Fruit fly (Drosophila melanogaster) whole organism, pupa: ENCODE measurements around the gene CG42269.

Experiments used
- CG10348 ChIP-seq: fragments of 200-800 bp; sonication (Bioruptor generic); IDR thresholded peaks from 2 replicates; pipeline ENCODE4 v1.3.6; 2022; ENCODE audit warnings: missing biosample characterization, missing genetic modification characterization
- CG12605 ChIP-seq: fragments of 200-800 bp; sonication (Bioruptor generic); IDR thresholded peaks from 2 replicates; pipeline ENCODE4 v1.3.6; 2022; ENCODE audit warnings: missing biosample characterization, missing genetic modification characterization
- CG13204 ChIP-seq: fragments of 200-800 bp; sonication (Bioruptor generic); optimal IDR thresholded peaks from 2 replicates; lab custom pipeline; 2018; ENCODE audit warnings: missing biosample characterization, mild to moderate bottlenecking, missing genetic modification characterization, moderate library complexity
- CG14655 ChIP-seq: fragments of 200-800 bp; sonication (Bioruptor generic); optimal IDR thresholded peaks from 3 replicates; lab custom pipeline; 2017; ENCODE audit warnings: mild to moderate bottlenecking, missing biosample characterization, missing genetic modification reagents, missing genetic modification characterization
- CG15710 ChIP-seq: fragments of 200-800 bp; sonication (Bioruptor generic); optimal IDR thresholded peaks from 2 replicates; lab custom pipeline; 2018; ENCODE audit warnings: missing biosample characterization, mild to moderate bottlenecking, missing genetic modification characterization, moderate library complexity
- CG17806 ChIP-seq: fragments of 200-800 bp; sonication (Bioruptor generic); optimal IDR thresholded peaks from 2 replicates; lab custom pipeline; 2018; ENCODE audit warnings: missing biosample characterization, mild to moderate bottlenecking, missing genetic modification characterization, moderate library complexity
- CG32121 ChIP-seq: fragments of 200-800 bp; sonication (Bioruptor generic); IDR thresholded peaks from 2 replicates; pipeline ENCODE4 v1.3.6; 2022; ENCODE audit warnings: missing biosample characterization, missing genetic modification characterization
- CG34367 ChIP-seq: fragments of 200-800 bp; sonication (Bioruptor generic); optimal IDR thresholded peaks from 2 replicates; lab custom pipeline; 2018; ENCODE audit warnings: missing biosample characterization, mild to moderate bottlenecking, missing genetic modification characterization
- CG4496 ChIP-seq: fragments of 200-800 bp; sonication (Bioruptor generic); IDR thresholded peaks from 3 replicates; pipeline ENCODE4 v1.3.6; 2022; ENCODE audit warnings: missing biosample characterization, missing genetic modification characterization
- CG8159 ChIP-seq: fragments of 200-800 bp; sonication (Bioruptor generic); optimal IDR thresholded peaks from 3 replicates; lab custom pipeline; 2018; ENCODE audit warnings: missing biosample characterization, mild to moderate bottlenecking, missing genetic modification characterization, moderate library complexity
- CG8301 ChIP-seq: fragments of 200-800 bp; sonication (Bioruptor generic); optimal IDR thresholded peaks from 2 replicates; lab custom pipeline; 2018; ENCODE audit warnings: missing biosample characterization, mild to moderate bottlenecking, missing genetic modification characterization
- CG9948 ChIP-seq: fragments of 200-800 bp; sonication (Bioruptor generic); optimal IDR thresholded peaks from 2 replicates; lab custom pipeline; 2018; ENCODE audit warnings: missing biosample characterization, mild to moderate bottlenecking, missing genetic modification characterization, moderate library complexity
- D1 ChIP-seq: fragments of 200-800 bp; sonication (Bioruptor generic); optimal IDR thresholded peaks from 2 replicates; lab custom pipeline; 2018; ENCODE audit warnings: missing biosample characterization, mild to moderate bottlenecking, missing genetic modification characterization, moderate library complexity
- EcR ChIP-seq: fragments of 200-800 bp; sonication (Bioruptor generic); optimal IDR thresholded peaks from 3 replicates; lab custom pipeline; 2019; ENCODE audit warnings: missing biosample characterization, missing genetic modification characterization, mild to moderate bottlenecking, moderate library complexity, missing genetic modification reagents
- Ets98B ChIP-seq: fragments of 200-800 bp; sonication (Bioruptor generic); IDR thresholded peaks from 2 replicates; pipeline ENCODE4 v1.3.6; 2022; ENCODE audit warnings: missing biosample characterization, missing genetic modification characterization
- Pif1A ChIP-seq: fragments of 200-800 bp; sonication (Bioruptor generic); optimal IDR thresholded peaks from 3 replicates; lab custom pipeline; 2016; ENCODE audit warnings: missing biosample characterization, missing genetic modification characterization
- Pif1B ChIP-seq: fragments of 200-800 bp; sonication (Bioruptor generic); optimal IDR thresholded peaks from 3 replicates; lab custom pipeline; 2016; ENCODE audit warnings: missing biosample characterization, missing genetic modification characterization
- Snoo ChIP-seq: fragments of 200-800 bp; sonication (Bioruptor generic); optimal IDR thresholded peaks from 3 replicates; lab custom pipeline; 2017; ENCODE audit warnings: missing biosample characterization, mild to moderate bottlenecking, missing genetic modification characterization, inconsistent platforms
- fd96Ca ChIP-seq: fragments of 200-800 bp; sonication (Bioruptor generic); IDR thresholded peaks from 3 replicates; pipeline ENCODE4 v1.3.6; 2022; ENCODE audit warnings: missing biosample characterization, missing genetic modification characterization
- gl ChIP-seq: fragments of 200-800 bp; sonication (Bioruptor generic); optimal IDR thresholded peaks from 2 replicates; lab custom pipeline; 2018; ENCODE audit warnings: missing biosample characterization, mild to moderate bottlenecking, missing genetic modification characterization
- rn ChIP-seq: fragments of 200-800 bp; sonication (Bioruptor generic); IDR thresholded peaks from 2 replicates; pipeline ENCODE4 v1.3.6; 2022; ENCODE audit warnings: missing biosample characterization, missing genetic modification characterization

CG42269 gene

dm6 chr3L:6062860-6063607, 3.1 kb upstream of the CG42269 start, which contains the start of gene CG10472:
Gene CG10472, minus strand, starts transcription at chr3L:6062910.
- TF ChIP-seq CG32121 (no peak), CG13204 (GFP tag; lab: Kevin White, UChicago) (no peak), CG34367 (tag; lab: Kevin White, UChicago) (no peak), CG17806 (tag; lab: Kevin White, UChicago) (no peak), rn (GFP tag; lab: Robert Waterston, UW) (no peak), Snoo (tag; lab: Kevin White, UChicago) (no peak)

dm6 chr3L:6068178-6068577, 2.1 kb downstream of the CG42269 start:
- no peak for TF ChIP-seq CG8159 (tag; lab: Kevin White, UChicago)
- 0 out of 3 replicates have a peak, but pooled peaks have one; percentile 20 for TF ChIP-seq fd96Ca (GFP tag; lab: Robert Waterston, UW)
- TF ChIP-seq CG15710, result no peak
- no peak for TF ChIP-seq CG17806 (tag; lab: Kevin White, UChicago)
- TF ChIP-seq CG9948 (tag; lab: Kevin White, UChicago), result no peak
- TF ChIP-seq Pif1A (GFP tag; lab: Kevin White, UChicago), result no peak
- TF ChIP-seq, all 21 proteins: peak for 1

- TF ChIP-seq CG15710 (no peak), CG14655 (GFP tag; lab: Kevin White, UChicago) (no peak), CG17806 (tag; lab: Kevin White, UChicago) (no peak), CG8159 (tag; lab: Kevin White, UChicago) (no peak), CG34367 (tag; lab: Kevin White, UChicago) (no peak), CG8301 (tag; lab: Kevin White, UChicago) (no peak), CG13204 (GFP tag; lab: Kevin White, UChicago) (no peak), CG4496 (GFP tag; lab: Robert Waterston, UW) (no peak), Snoo (tag; lab: Kevin White, UChicago) (no peak), CG10348 (GFP tag; lab: Robert Waterston, UW) (no peak), gl (tag; lab: Kevin White, UChicago) (no peak), CG32121 (no peak), Ets98B (GFP tag; lab: Robert Waterston, UW) (no peak), rn (GFP tag; lab: Robert Waterston, UW) (no peak), Pif1B (GFP tag; lab: Kevin White, UChicago) (no peak), CG9948 (tag; lab: Kevin White, UChicago) (no peak), D1 (tag; lab: Kevin White, UChicago) (no peak)
These were observed 4.0 kb downstream of the CG42269 start for dm6 chr3L:6070119-6070518.

- TF ChIP-seq CG8159 (tag; lab: Kevin White, UChicago) (peak; percentile 28), CG32121 (no peak), gl (tag; lab: Kevin White, UChicago) (no peak), Pif1B (GFP tag; lab: Kevin White, UChicago) (no peak), CG8301 (tag; lab: Kevin White, UChicago) (no peak), CG10348 (GFP tag; lab: Robert Waterston, UW) (no peak), Ets98B (GFP tag; lab: Robert Waterston, UW) (no peak), D1 (tag; lab: Kevin White, UChicago) (no peak), CG14655 (GFP tag; lab: Kevin White, UChicago) (no peak), CG34367 (tag; lab: Kevin White, UChicago) (peak; percentile 41), CG17806 (tag; lab: Kevin White, UChicago) (no peak), CG9948 (tag; lab: Kevin White, UChicago) (no peak), CG15710 (peak; percentile 44), fd96Ca (GFP tag; lab: Robert Waterston, UW) (no peak), CG4496 (GFP tag; lab: Robert Waterston, UW) (peak; percentile 78), EcR (no peak), CG12605 (no peak), Pif1A (GFP tag; lab: Kevin White, UChicago) (no peak), Snoo (tag; lab: Kevin White, UChicago) (peak; percentile 79)
These were observed 5.5 kb downstream of the CG42269 start, which contains the start of gene CG6602 for dm6 chr3L:6071454-6072189. Gene CG6602, plus strand, starts transcription at chr3L:6072139.

dm6 chr3L:6074975-6075692, 9.0 kb downstream of the CG42269 start, which contains the start of the genes CG13295 and CG6610:
Gene CG13295, minus strand, starts transcription at chr3L:6075245.
Gene CG6610, plus strand, starts transcription at chr3L:6075536.
- TF ChIP-seq EcR (no peak), gl (tag; lab: Kevin White, UChicago) (no peak), Snoo (tag; lab: Kevin White, UChicago) (peak; percentile 41), CG13204 (GFP tag; lab: Kevin White, UChicago) (no peak), CG17806 (tag; lab: Kevin White, UChicago) (peak; percentile 29), fd96Ca (GFP tag; lab: Robert Waterston, UW) (no peak), D1 (tag; lab: Kevin White, UChicago) (no peak), CG15710 (peak; percentile 69), Pif1A (GFP tag; lab: Kevin White, UChicago) (no peak), CG9948 (tag; lab: Kevin White, UChicago) (no peak), rn (GFP tag; lab: Robert Waterston, UW) (no peak), CG8301 (tag; lab: Kevin White, UChicago) (peak; percentile 27), CG14655 (GFP tag; lab: Kevin White, UChicago) (peak; percentile 53), CG8159 (tag; lab: Kevin White, UChicago) (peak; percentile 69), Pif1B (GFP tag; lab: Kevin White, UChicago) (no peak), CG4496 (GFP tag; lab: Robert Waterston, UW) (no peak), CG10348 (GFP tag; lab: Robert Waterston, UW) (no peak), CG34367 (tag; lab: Kevin White, UChicago) (peak; percentile 32), CG32121 (no peak; the same call in 1 of the 2 replicates), Ets98B (GFP tag; lab: Robert Waterston, UW) (no peak)
